Worm (Caenorhabditis elegans) whole organism, mixed stage, embryonic: Measurements from ENCODE around the gene btb-18.

ENCODE experiments used
- blmp-1 ChIP-seq: fragments of 150-350 bp; optimal IDR thresholded peaks from 2 replicates; lab custom pipeline; 2014; ENCODE audit warnings: missing biosample characterization, missing genetic modification characterization
- ces-1 ChIP-seq: fragments of 150-350 bp; optimal IDR thresholded peaks from 2 replicates; lab custom pipeline; 2014; ENCODE audit warnings: missing biosample characterization, missing genetic modification reagents, missing genetic modification characterization
- elt-3 ChIP-seq: fragments of 150-350 bp; optimal IDR thresholded peaks from 2 replicates; lab custom pipeline; 2014; ENCODE audit warnings: missing biosample characterization, missing genetic modification characterization
- lin-13 ChIP-seq: fragments of 150-350 bp; optimal IDR thresholded peaks from 2 replicates; lab custom pipeline; 2014; ENCODE audit warnings: missing biosample characterization, missing genetic modification characterization
- lsy-2 ChIP-seq: fragments of 150-350 bp; optimal IDR thresholded peaks from 2 replicates; lab custom pipeline; 2014; ENCODE audit warnings: missing biosample characterization, missing genetic modification characterization
- mab-5 ChIP-seq: fragments of 150-350 bp; optimal IDR thresholded peaks from 2 replicates; lab custom pipeline; 2014; ENCODE audit warnings: missing biosample characterization, missing genetic modification characterization
- nhr-237 ChIP-seq: fragments of 150-350 bp; optimal IDR thresholded peaks from 2 replicates; lab custom pipeline; 2014; ENCODE audit warnings: missing biosample characterization, missing genetic modification characterization
- nhr-28 ChIP-seq: fragments of 150-350 bp; optimal IDR thresholded peaks from 2 replicates; lab custom pipeline; 2014; ENCODE audit warnings: missing biosample characterization, missing genetic modification characterization
- pha-4 ChIP-seq: fragments of 150-350 bp; optimal IDR thresholded peaks from 2 replicates; lab custom pipeline; 2018; ENCODE audit warnings: missing biosample characterization, missing genetic modification reagents, missing genetic modification characterization
- snpc-4 ChIP-seq: fragments of 150-350 bp; optimal IDR thresholded peaks from 2 replicates; lab custom pipeline; 2014; ENCODE audit warnings: missing biosample characterization, missing genetic modification characterization
- unc-39 ChIP-seq: fragments of 150-350 bp; optimal IDR thresholded peaks from 2 replicates; lab custom pipeline; 2014; ENCODE audit warnings: missing biosample characterization, missing genetic modification characterization
- unc-62 ChIP-seq: fragments of 150-350 bp; optimal IDR thresholded peaks from 2 replicates; lab custom pipeline; 2014; ENCODE audit warnings: missing biosample characterization, missing genetic modification reagents, missing genetic modification characterization
- ztf-11 ChIP-seq: fragments of 150-350 bp; optimal IDR thresholded peaks from 2 replicates; lab custom pipeline; 2014; ENCODE audit warnings: missing biosample characterization, missing genetic modification characterization

DNA sequence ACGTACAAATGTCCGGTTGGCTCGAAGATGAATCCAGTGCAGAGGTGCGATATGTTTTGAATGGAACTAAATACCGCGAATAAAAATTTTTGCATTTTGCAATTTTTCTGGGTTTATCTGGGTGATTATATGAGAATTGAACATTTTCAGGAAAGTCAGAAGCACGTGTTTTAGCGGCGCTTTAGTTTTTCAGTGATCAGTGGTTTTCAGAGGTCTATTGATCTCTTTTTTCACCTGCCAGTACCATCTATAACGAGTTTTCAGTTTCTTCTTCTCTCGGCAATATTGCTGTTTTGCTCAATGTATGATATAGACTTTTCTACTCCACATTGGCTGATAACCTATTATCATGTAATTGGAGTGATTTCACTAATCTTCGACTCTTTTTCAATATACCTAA, 10.9 kb upstream of the btb-18 start, which contains the start of gene sri-63:
- TF ChIP-seq unc-62, result no peak
- no peak for TF ChIP-seq ces-1
- TF ChIP-seq snpc-4 (tag; lab: Kevin White, UChicago), result no peak
- TF ChIP-seq nhr-28 (tag; lab: Kevin White, UChicago), result no peak
- no peak for TF ChIP-seq lin-13 (tag; lab: Kevin White, UChicago)
- TF ChIP-seq elt-3, result no peak
- no peak for TF ChIP-seq pha-4 (tag; lab: Kevin White, UChicago)
- no peak for TF ChIP-seq unc-39 (tag; lab: Kevin White, UChicago)
- TF ChIP-seq lsy-2 (tag; lab: Kevin White, UChicago), result no peak
- no peak for TF ChIP-seq nhr-237 (tag; lab: Kevin White, UChicago)
- TF ChIP-seq ztf-11 (tag; lab: Kevin White, UChicago), result no peak
- TF ChIP-seq blmp-1, result no peak
- TF ChIP-seq mab-5 (tag; lab: Kevin White, UChicago), result no peak
